Worm (Caenorhabditis elegans): ENCODE results near the gene kin-18.

DNA sequence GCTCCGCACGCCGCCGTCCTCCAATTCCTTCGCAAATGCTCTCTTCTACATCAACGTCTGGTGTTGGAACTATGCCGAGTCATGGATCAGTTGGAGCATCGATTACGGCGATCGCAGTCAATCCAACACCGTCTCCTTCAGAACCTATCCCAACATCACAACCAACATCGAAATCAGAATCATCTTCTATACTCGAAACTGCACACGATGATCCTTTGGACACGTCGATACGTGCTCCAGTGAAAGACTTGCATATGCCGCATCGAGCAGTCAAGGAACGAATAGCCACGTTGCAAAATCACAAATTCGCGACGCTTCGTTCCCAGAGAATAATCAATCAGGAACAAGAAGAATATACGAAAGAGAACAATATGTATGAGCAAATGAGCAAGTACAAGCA is 2.6 kb downstream of the kin-18 start:
- no peak for TF ChIP-seq ham-2 (GFP tag; optimal IDR thresholded peaks at IDR 0.05)
- TF ChIP-seq unc-62 (GFP tag; optimal IDR thresholded peaks at IDR 0.05): no peak

Measured in whole organism, mixed stage, embryonic.